Worm (Caenorhabditis elegans) whole organism, late embryonic: ENCODE results near the gene C43F9.11.

Experiments
- C38D4.7 ChIP-seq: fragments of 200-800 bp; sonication (Bioruptor generic); optimal IDR thresholded peaks from 2 replicates; lab custom pipeline; 2018; ENCODE audit warnings: mild to moderate bottlenecking, missing genetic modification characterization, moderate library complexity, missing compliant biosample characterization
- F13H6.1 ChIP-seq: sonication (generic microtip); optimal IDR thresholded peaks from 2 replicates; lab custom pipeline; 2016; ENCODE audit warnings: missing genetic modification characterization, missing compliant biosample characterization
- K09A11.1 ChIP-seq: sonication (generic microtip); optimal IDR thresholded peaks from 2 replicates; lab custom pipeline; 2017; ENCODE audit warnings: antibody characterized with exemption, mild to moderate bottlenecking, missing genetic modification characterization, missing compliant biosample characterization; ENCODE audit not compliant: insufficient read depth
- Y22D7AL.16 ChIP-seq: sonication (generic microtip); optimal IDR thresholded peaks from 2 replicates; lab custom pipeline; 2016; ENCODE audit warnings: missing genetic modification characterization, missing compliant biosample characterization
- ahr-1 ChIP-seq: sonication (generic microtip); optimal IDR thresholded peaks from 2 replicates; lab custom pipeline; 2016; ENCODE audit warnings: missing genetic modification characterization, missing compliant biosample characterization
- ama-1 ChIP-seq: fragments of 150-350 bp; optimal IDR thresholded peaks from 2 replicates; lab custom pipeline; 2014
- ceh-18 ChIP-seq: sonication (generic microtip); optimal IDR thresholded peaks from 2 replicates; lab custom pipeline; 2016; ENCODE audit warnings: missing genetic modification characterization, missing compliant biosample characterization
- ceh-19 ChIP-seq: fragments of 200-800 bp; sonication (Bioruptor generic); optimal IDR thresholded peaks from 2 replicates; lab custom pipeline; 2018; ENCODE audit warnings: mild to moderate bottlenecking, missing genetic modification characterization, missing compliant biosample characterization
- ceh-2 ChIP-seq: sonication (generic microtip); optimal IDR thresholded peaks from 2 replicates; lab custom pipeline; 2016; ENCODE audit warnings: missing genotype, missing genetic modification characterization, missing compliant biosample characterization
- ceh-24 ChIP-seq: sonication (generic microtip); optimal IDR thresholded peaks from 2 replicates; lab custom pipeline; 2016; ENCODE audit warnings: mild to moderate bottlenecking, missing genetic modification characterization, missing compliant biosample characterization
- ceh-31 ChIP-seq: sonication (generic microtip); optimal IDR thresholded peaks from 2 replicates; lab custom pipeline; 2016; ENCODE audit warnings: missing genetic modification characterization, missing compliant biosample characterization
- ceh-34 ChIP-seq: sonication (generic microtip); optimal IDR thresholded peaks from 2 replicates; lab custom pipeline; 2016; ENCODE audit warnings: mild to moderate bottlenecking, missing genetic modification characterization, missing compliant biosample characterization
- ceh-48 ChIP-seq: sonication (generic microtip); optimal IDR thresholded peaks from 2 replicates; lab custom pipeline; 2016; ENCODE audit warnings: missing genetic modification characterization, inconsistent platforms, missing compliant biosample characterization
- ceh-9 ChIP-seq: sonication (generic microtip); optimal IDR thresholded peaks from 2 replicates; lab custom pipeline; 2016; ENCODE audit warnings: mild to moderate bottlenecking, missing genetic modification characterization, inconsistent platforms, missing compliant biosample characterization
- dve-1 ChIP-seq: sonication (generic microtip); optimal IDR thresholded peaks from 2 replicates; lab custom pipeline; 2017; ENCODE audit warnings: antibody characterized with exemption, mild to moderate bottlenecking, missing genetic modification characterization, missing compliant biosample characterization
- elt-2 ChIP-seq: sonication (generic microtip); optimal IDR thresholded peaks from 2 replicates; lab custom pipeline; 2016; ENCODE audit warnings: missing genetic modification reagents, missing genetic modification characterization, missing compliant biosample characterization
- elt-4 ChIP-seq: sonication (generic microtip); optimal IDR thresholded peaks from 2 replicates; lab custom pipeline; 2016; ENCODE audit warnings: missing genetic modification characterization, missing compliant biosample characterization
- ets-4 ChIP-seq: sonication (generic microtip); optimal IDR thresholded peaks from 2 replicates; lab custom pipeline; 2016; ENCODE audit warnings: missing genetic modification characterization, missing compliant biosample characterization
- fax-1 ChIP-seq: sonication (generic microtip); optimal IDR thresholded peaks from 2 replicates; lab custom pipeline; 2016; ENCODE audit warnings: missing genotype, missing genetic modification characterization, missing compliant biosample characterization
- fkh-6 ChIP-seq: sonication (generic microtip); optimal IDR thresholded peaks from 2 replicates; lab custom pipeline; 2016; ENCODE audit warnings: missing genetic modification characterization, missing compliant biosample characterization
- hlh-6 ChIP-seq: sonication (generic microtip); optimal IDR thresholded peaks from 2 replicates; lab custom pipeline; 2016; ENCODE audit warnings: missing genotype, missing genetic modification characterization, missing compliant biosample characterization
- hlh-8 ChIP-seq: sonication (generic microtip); optimal IDR thresholded peaks from 2 replicates; lab custom pipeline; 2016; ENCODE audit warnings: missing genotype, missing genetic modification characterization, missing compliant biosample characterization
- lim-6 ChIP-seq: sonication (generic microtip); optimal IDR thresholded peaks from 2 replicates; lab custom pipeline; 2016; ENCODE audit warnings: missing genetic modification characterization, missing compliant biosample characterization
- nhr-11 ChIP-seq: fragments of 150-350 bp; optimal IDR thresholded peaks from 2 replicates; lab custom pipeline; 2014; ENCODE audit warnings: missing biosample characterization, missing genetic modification characterization
- npax-4 ChIP-seq: sonication (generic microtip); optimal IDR thresholded peaks from 2 replicates; lab custom pipeline; 2016; ENCODE audit warnings: missing genetic modification characterization, missing compliant biosample characterization
- odd-2 ChIP-seq: sonication (generic microtip); optimal IDR thresholded peaks from 2 replicates; lab custom pipeline; 2017; ENCODE audit warnings: antibody characterized with exemption, mild to moderate bottlenecking, missing genetic modification characterization, missing compliant biosample characterization
- pat-9 ChIP-seq: fragments of 200-800 bp; sonication (Bioruptor generic); optimal IDR thresholded peaks from 2 replicates; lab custom pipeline; 2018; ENCODE audit warnings: mild to moderate bottlenecking, missing genetic modification characterization, moderate library complexity, missing compliant biosample characterization
- pax-1 ChIP-seq: fragments of 150-350 bp; optimal IDR thresholded peaks from 2 replicates; lab custom pipeline; 2014; ENCODE audit warnings: missing biosample characterization, missing genetic modification characterization
- pqm-1 ChIP-seq: sonication (generic microtip); optimal IDR thresholded peaks from 2 replicates; lab custom pipeline; 2016; ENCODE audit warnings: missing genetic modification characterization, missing compliant biosample characterization
- sox-4 ChIP-seq: sonication (generic microtip); optimal IDR thresholded peaks from 2 replicates; lab custom pipeline; 2017; ENCODE audit warnings: mild to moderate bottlenecking, missing genetic modification characterization, inconsistent platforms, missing compliant biosample characterization
- syd-9 ChIP-seq: sonication (generic microtip); optimal IDR thresholded peaks from 2 replicates; lab custom pipeline; 2016; ENCODE audit warnings: mild to moderate bottlenecking, missing genetic modification characterization, moderate library complexity, missing compliant biosample characterization
- tbx-2 ChIP-seq: sonication (generic microtip); optimal IDR thresholded peaks from 2 replicates; lab custom pipeline; 2016; ENCODE audit warnings: missing genetic modification characterization, missing compliant biosample characterization
- tbx-7 ChIP-seq: sonication (generic microtip); optimal IDR thresholded peaks from 2 replicates; lab custom pipeline; 2016; ENCODE audit warnings: missing genotype, missing genetic modification characterization, missing compliant biosample characterization
- ttx-3 ChIP-seq: sonication (generic microtip); optimal IDR thresholded peaks from 2 replicates; lab custom pipeline; 2016; ENCODE audit warnings: missing genetic modification reagents, missing genetic modification characterization, missing compliant biosample characterization
- unc-42 ChIP-seq: sonication (generic microtip); optimal IDR thresholded peaks from 2 replicates; lab custom pipeline; 2016; ENCODE audit warnings: missing genotype, missing genetic modification characterization, missing compliant biosample characterization
- unc-55 ChIP-seq: sonication (generic microtip); optimal IDR thresholded peaks from 2 replicates; lab custom pipeline; 2017; ENCODE audit warnings: missing biosample characterization, missing genetic modification reagents, missing genetic modification characterization
- unc-86 ChIP-seq: sonication (generic microtip); optimal IDR thresholded peaks from 2 replicates; lab custom pipeline; 2016; ENCODE audit warnings: missing genetic modification characterization, missing compliant biosample characterization
- zip-5 ChIP-seq: sonication (generic microtip); optimal IDR thresholded peaks from 2 replicates; lab custom pipeline; 2016; ENCODE audit warnings: missing genetic modification characterization, missing compliant biosample characterization

The C43F9.11 gene

DNA sequence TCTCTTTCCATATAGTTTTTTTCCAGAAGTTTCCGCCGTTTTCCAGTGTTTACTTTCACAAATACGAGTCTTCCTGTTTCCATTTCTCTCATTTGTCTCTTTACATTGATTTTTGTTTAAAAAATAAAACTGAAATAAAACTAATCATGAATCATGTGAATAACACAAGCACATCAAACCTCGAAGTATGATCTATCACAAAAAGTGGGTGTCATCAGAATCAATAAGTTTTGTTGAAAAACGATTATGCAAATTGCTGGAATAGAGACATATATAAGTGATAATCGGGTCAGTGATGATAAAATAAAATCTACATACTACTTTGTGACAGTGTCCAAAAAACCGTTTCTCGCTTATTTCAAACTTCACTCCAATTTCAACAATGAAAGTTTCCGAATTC is 24.2 kb downstream of the C43F9.11 start, which contains the start of gene R09H10.7:
Gene R09H10.7, plus strand, starts transcription at position 301 of the 400 bp plus-strand sequence.
- TF ChIP-seq tbx-2 (tag; lab: Kevin White, UChicago) (no peak), ceh-34 (tag; lab: Kevin White, UChicago) (no peak), ahr-1 (tag; lab: Kevin White, UChicago) (no peak), hlh-8 (tag; lab: Kevin White, UChicago) (no peak), ceh-19 (GFP tag; lab: Kevin White, UChicago) (no peak), unc-42 (tag; lab: Kevin White, UChicago) (no peak), zip-5 (no peak), ceh-48 (no peak), F13H6.1 (tag; lab: Kevin White, UChicago) (no peak), unc-86 (tag; lab: Kevin White, UChicago) (no peak), ttx-3 (tag; lab: Kevin White, UChicago) (no peak), ceh-18 (no peak), pqm-1 (tag; lab: Kevin White, UChicago) (no peak)

DNA sequence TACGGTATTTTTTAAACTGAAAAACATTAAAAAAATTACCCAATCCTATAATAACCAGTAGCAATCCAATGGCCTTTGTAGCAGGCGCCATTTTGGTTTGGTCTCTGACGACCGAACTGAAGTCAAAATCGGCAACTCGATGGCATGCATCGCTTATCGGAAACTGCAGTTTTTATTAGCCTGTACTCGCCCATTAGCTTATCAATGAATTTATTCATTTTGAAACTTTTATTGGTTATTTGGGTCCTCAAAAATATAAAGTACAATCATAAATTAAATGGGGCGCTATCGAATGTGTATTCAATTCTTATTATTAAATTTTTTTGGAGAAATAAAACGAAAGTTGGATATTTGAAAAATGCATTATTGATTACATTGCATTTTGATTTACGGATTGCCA is 32.1 kb downstream of the C43F9.11 start, which contains the start of gene R09H10.5:
Gene R09H10.5, minus strand, starts transcription at position 106 of the 400 bp plus-strand sequence.
- TF ChIP-seq unc-55 (GFP tag; lab: Kevin White, UChicago) (no peak), unc-86 (tag; lab: Kevin White, UChicago) (no peak), ama-1 (lab: Kevin White, UChicago) (no peak), lim-6 (no peak), K09A11.1 (tag; lab: Kevin White, UChicago) (no peak), fkh-6 (tag; lab: Kevin White, UChicago) (no peak), nhr-11 (tag; lab: Kevin White, UChicago) (no peak), hlh-6 (no peak), ceh-2 (tag; lab: Kevin White, UChicago) (no peak), dve-1 (tag; lab: Kevin White, UChicago) (no peak), Y22D7AL.16 (tag; lab: Kevin White, UChicago) (no peak), pax-1 (tag; lab: Kevin White, UChicago) (no peak)

DNA sequence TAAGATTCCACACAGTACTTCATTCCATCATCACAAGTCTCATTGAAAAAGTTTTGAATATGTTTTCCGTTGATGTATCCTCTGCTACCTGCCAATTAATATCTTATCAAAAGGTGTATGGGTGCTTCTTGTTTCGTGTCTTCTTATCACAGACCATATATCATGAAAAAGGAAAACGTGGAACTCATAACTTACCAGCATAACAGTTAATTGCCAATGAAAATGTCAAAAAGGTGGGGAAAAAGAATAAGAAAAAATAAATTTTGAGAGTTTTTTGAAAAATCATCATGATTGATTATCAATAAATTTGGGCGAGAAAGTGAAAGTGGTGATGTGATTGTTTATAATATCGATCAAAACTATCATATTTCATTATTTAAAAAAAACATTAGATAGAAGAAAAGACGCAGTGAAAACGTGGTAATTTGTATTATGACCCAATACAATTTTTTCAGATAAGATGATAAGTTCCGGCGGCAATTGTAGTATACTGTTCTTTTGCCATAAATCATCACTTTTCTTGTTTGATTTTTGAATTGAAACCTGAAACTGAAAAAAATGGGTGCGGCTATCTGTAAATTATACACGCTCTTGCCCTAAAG is 34.4 kb downstream of the C43F9.11 start, which contains the start of gene F56C4.4:
Gene F56C4.4, minus strand, starts transcription at position 315 of the 602 bp plus-strand sequence.
- peak; percentile 48 for TF ChIP-seq elt-2 (tag; lab: Kevin White, UChicago)
- TF ChIP-seq zip-5: no peak
- no peak for TF ChIP-seq npax-4 (tag; lab: Kevin White, UChicago)
- no peak for TF ChIP-seq ets-4 (tag; lab: Kevin White, UChicago)
- TF ChIP-seq tbx-7 (tag; lab: Kevin White, UChicago): no peak

DNA sequence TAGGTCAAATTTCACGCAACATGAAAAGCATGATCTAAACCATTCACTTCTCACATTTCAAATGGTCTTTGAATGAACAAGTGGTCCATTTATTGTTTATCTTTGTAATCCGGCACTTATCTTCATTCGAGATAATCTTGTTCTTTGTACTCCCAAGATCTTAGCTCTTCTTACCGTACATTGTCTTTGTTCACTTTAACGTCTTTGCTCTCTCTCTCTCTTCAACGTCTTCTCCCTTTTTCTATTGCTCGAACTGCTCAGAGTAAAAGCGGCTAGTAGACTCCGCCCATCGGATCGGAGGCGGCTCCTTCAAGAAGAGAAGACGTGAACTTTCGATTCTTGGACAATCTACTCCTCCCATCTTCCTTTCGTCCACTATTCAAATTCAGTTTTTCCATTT is 40.0 kb downstream of the C43F9.11 start, which contains the start of gene F56C4.1:
Gene F56C4.1, plus strand, starts transcription at position 301 of the 400 bp plus-strand sequence.
- TF ChIP-seq Y22D7AL.16 (tag; lab: Kevin White, UChicago): no peak
- no peak for TF ChIP-seq pat-9 (tag; lab: Kevin White, UChicago)
- TF ChIP-seq lim-6: no peak

DNA sequence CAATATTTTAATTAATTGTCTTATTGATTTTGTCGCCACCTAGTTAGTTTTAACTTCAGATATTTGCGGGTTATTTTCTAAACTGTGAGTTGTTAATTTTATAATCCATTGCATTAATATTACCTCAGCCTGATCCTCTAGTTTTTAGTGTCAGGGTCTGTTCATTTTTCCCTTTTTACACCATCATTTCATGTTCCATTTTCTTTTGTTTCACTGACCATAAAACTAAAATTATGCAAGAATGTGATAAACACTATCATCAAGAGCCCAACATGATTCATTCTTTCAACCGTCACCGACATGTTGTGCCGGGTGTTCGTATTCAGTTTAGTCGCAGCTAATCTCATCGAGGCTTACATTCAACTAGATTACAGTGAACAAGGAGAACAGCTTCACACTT is 42.4 kb downstream of the C43F9.11 start, which contains the start of gene F56C4.2:
Gene F56C4.2, plus strand, starts transcription at position 301 of the 400 bp plus-strand sequence.
- TF ChIP-seq ceh-24 (no peak), ceh-31 (tag; lab: Kevin White, UChicago) (no peak), ceh-9 (no peak), sox-4 (tag; lab: Kevin White, UChicago) (no peak), fax-1 (tag; lab: Kevin White, UChicago) (no peak), syd-9 (tag; lab: Kevin White, UChicago) (no peak), C38D4.7 (GFP tag; lab: Kevin White, UChicago) (no peak), odd-2 (tag; lab: Kevin White, UChicago) (no peak), dve-1 (tag; lab: Kevin White, UChicago) (no peak), nhr-11 (tag; lab: Kevin White, UChicago) (no peak), Y22D7AL.16 (tag; lab: Kevin White, UChicago) (no peak), tbx-7 (tag; lab: Kevin White, UChicago) (no peak), elt-4 (tag; lab: Kevin White, UChicago) (no peak)
